Worm (Caenorhabditis elegans) whole organism, early embryonic: ENCODE data around the gene Y75B8A.63.
A peak's percentile ranks its signal among the peaks of the same experiment; 100 is the strongest.

Source experiments
- B0310.2 ChIP-seq: sonication (generic microtip); optimal IDR thresholded peaks from 2 replicates; lab custom pipeline; 2016; ENCODE audit warnings: mild to moderate bottlenecking, missing genetic modification characterization, missing compliant biosample characterization
- F13C5.2 ChIP-seq: sonication (generic microtip); optimal IDR thresholded peaks from 2 replicates; lab custom pipeline; 2017; ENCODE audit warnings: mild to moderate bottlenecking, missing genetic modification characterization, inconsistent platforms, missing compliant biosample characterization
- aly-1 ChIP-seq: sonication (generic microtip); optimal IDR thresholded peaks from 2 replicates; lab custom pipeline; 2016; ENCODE audit warnings: missing genetic modification characterization, missing compliant biosample characterization
- ama-1 ChIP-seq: fragments of 150-350 bp; optimal IDR thresholded peaks from 2 replicates; lab custom pipeline; 2014
- ceh-13 ChIP-seq: fragments of 200-800 bp; sonication (Bioruptor generic); optimal IDR thresholded peaks from 2 replicates; lab custom pipeline; 2018; ENCODE audit warnings: mild to moderate bottlenecking, missing genetic modification characterization, missing compliant biosample characterization
- ceh-36 ChIP-seq: sonication (generic microtip); optimal IDR thresholded peaks from 2 replicates; lab custom pipeline; 2016; ENCODE audit warnings: missing genetic modification characterization, inconsistent platforms, missing compliant biosample characterization
- ets-7 ChIP-seq: sonication (generic microtip); optimal IDR thresholded peaks from 2 replicates; lab custom pipeline; 2016; ENCODE audit warnings: missing genotype, missing genetic modification characterization, missing compliant biosample characterization
- flt-1 ChIP-seq: fragments of 200-800 bp; sonication (Bioruptor generic); IDR thresholded peaks from 2 replicates; pipeline ENCODE4 v1.3.6; 2022; ENCODE audit warnings: missing genetic modification characterization, missing compliant biosample characterization
- hmbx-1 ChIP-seq: sonication (generic microtip); optimal IDR thresholded peaks from 2 replicates; lab custom pipeline; 2016; ENCODE audit warnings: mild to moderate bottlenecking, missing genetic modification characterization, missing compliant biosample characterization
- hmg-4 ChIP-seq: fragments of 200-800 bp; sonication (Bioruptor generic); optimal IDR thresholded peaks from 2 replicates; lab custom pipeline; 2018; ENCODE audit warnings: mild to moderate bottlenecking, missing genetic modification characterization, missing compliant biosample characterization
- hnd-1 ChIP-seq: sonication (generic microtip); optimal IDR thresholded peaks from 2 replicates; lab custom pipeline; 2016; ENCODE audit warnings: missing genetic modification characterization, missing compliant biosample characterization
- pes-1 ChIP-seq: fragments of 200-800 bp; sonication (Bioruptor generic); IDR thresholded peaks from 2 replicates; pipeline ENCODE4 v1.3.6; 2022; ENCODE audit warnings: missing genetic modification reagents, missing genetic modification characterization, missing compliant biosample characterization
- scrt-1 ChIP-seq: fragments of 200-800 bp; sonication (Bioruptor generic); IDR thresholded peaks from 2 replicates; pipeline ENCODE4 v1.3.6; 2022; ENCODE audit warnings: missing genetic modification characterization, missing compliant biosample characterization
- sea-1 ChIP-seq: fragments of 200-800 bp; sonication (Bioruptor generic); conservative IDR thresholded peaks from 2 replicates; pipeline ENCODE4 v1.3.6; 2022; ENCODE audit warnings: missing genetic modification characterization, missing compliant biosample characterization
- tbx-11 ChIP-seq: fragments of 200-800 bp; sonication (Bioruptor generic); IDR thresholded peaks from 2 replicates; pipeline ENCODE4 v1.3.6; 2022; ENCODE audit warnings: missing genetic modification characterization, missing compliant biosample characterization
- tbx-37 ChIP-seq: fragments of 200-800 bp; sonication (Bioruptor generic); conservative IDR thresholded peaks from 2 replicates; pipeline ENCODE4 v1.3.6; 2022; ENCODE audit warnings: missing genetic modification reagents, missing genetic modification characterization, missing compliant biosample characterization
- tra-4 ChIP-seq: sonication (generic microtip); optimal IDR thresholded peaks from 2 replicates; lab custom pipeline; 2017; ENCODE audit warnings: missing genetic modification characterization, missing compliant biosample characterization

Gene Y75B8A.63

ce11 chrIII:12334268-12334667, 6.5 kb downstream of the Y75B8A.63 start:
- TF ChIP-seq pes-1 (GFP tag; lab: Robert Waterston, UW) (no peak), scrt-1 (GFP tag; lab: Robert Waterston, UW) (no peak), tbx-11 (GFP tag; lab: Robert Waterston, UW) (no peak), ets-7 (tag; lab: Kevin White, UChicago) (no peak)

- TF ChIP-seq tra-4: no peak
- no peak for TF ChIP-seq flt-1 (GFP tag; lab: Robert Waterston, UW)
- TF ChIP-seq ama-1 (lab: Kevin White, UChicago): no peak
- no peak for TF ChIP-seq B0310.2
- no peak for TF ChIP-seq tbx-37
- no peak for TF ChIP-seq hmbx-1 (tag; lab: Kevin White, UChicago)
- no peak for TF ChIP-seq ceh-13 (GFP tag; lab: Kevin White, UChicago)
- TF ChIP-seq pes-1 (GFP tag; lab: Robert Waterston, UW): no peak
- no peak for TF ChIP-seq aly-1 (tag; lab: Kevin White, UChicago)
These were observed 7.8 kb downstream of the Y75B8A.63 start for ce11 chrIII:12335400-12335994.

- TF ChIP-seq ama-1 (lab: Kevin White, UChicago) (no peak), scrt-1 (GFP tag; lab: Robert Waterston, UW) (no peak), B0310.2 (no peak), hmbx-1 (tag; lab: Kevin White, UChicago) (no peak), tbx-37 (no peak), aly-1 (tag; lab: Kevin White, UChicago) (no peak), ets-7 (tag; lab: Kevin White, UChicago) (no peak), flt-1 (GFP tag; lab: Robert Waterston, UW) (no peak), ceh-36 (tag; lab: Kevin White, UChicago) (no peak), tra-4 (no peak), ceh-13 (GFP tag; lab: Kevin White, UChicago) (no peak), pes-1 (GFP tag; lab: Robert Waterston, UW) (no peak)
These were observed 17.2 kb downstream of the Y75B8A.63 start for ce11 chrIII:12344940-12345339.

DNA sequence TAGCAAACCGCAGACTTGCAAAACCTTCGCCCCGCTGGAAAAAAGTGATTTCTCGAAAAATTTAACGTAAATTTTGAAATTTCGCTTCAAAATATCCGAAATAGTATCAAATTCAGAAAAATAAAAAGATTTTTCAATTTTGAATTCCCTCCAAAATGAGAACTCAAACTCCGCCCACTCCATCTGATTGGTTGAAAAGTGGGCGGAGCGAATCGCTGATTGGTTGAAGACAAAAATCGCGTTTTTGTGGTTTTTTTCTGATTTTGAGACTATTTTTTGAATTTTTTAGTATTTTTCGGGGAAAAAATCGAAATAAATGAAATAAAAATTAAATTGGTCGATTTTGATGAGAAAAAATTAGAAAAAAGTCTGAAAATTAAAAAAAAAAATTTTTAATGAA, 21.3 kb downstream of the Y75B8A.63 start:
- no peak for TF ChIP-seq sea-1 (GFP tag; lab: Robert Waterston, UW)

DNA sequence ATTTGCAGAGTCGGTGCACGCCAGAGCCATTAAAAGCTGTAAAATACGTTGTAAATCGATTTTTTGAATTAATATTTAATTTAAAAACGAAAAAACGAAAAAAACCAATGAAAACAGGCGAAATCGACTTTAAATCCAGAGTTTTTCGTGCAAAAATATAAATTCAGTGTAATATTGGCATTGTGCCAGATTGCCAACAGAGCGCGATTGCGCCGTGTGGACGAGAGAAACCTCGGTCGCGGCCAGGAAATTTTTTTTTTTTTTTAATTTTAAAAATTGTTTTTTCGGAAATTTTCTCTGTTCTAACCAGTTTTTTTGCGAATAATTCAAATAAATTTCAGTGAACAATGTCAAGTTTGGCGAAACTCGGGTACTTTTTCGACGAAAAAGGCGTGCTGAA, 23.6 kb downstream of the Y75B8A.63 start, which contains the start of the genes pph-4.1 and Y75B8A.31:
pph-4.1 (minus strand) TSS at position 36 of the 400 bp plus-strand sequence.
Y75B8A.31 (plus strand) TSS at position 342 of the 400 bp plus-strand sequence.
- TF ChIP-seq ceh-13 (GFP tag; lab: Kevin White, UChicago): peak; percentile 0
- TF ChIP-seq pes-1 (GFP tag; lab: Robert Waterston, UW): peak; percentile 74
- 0 out of 2 replicates have a peak, but pooled peaks have one; percentile 13 for TF ChIP-seq scrt-1 (GFP tag; lab: Robert Waterston, UW)
- no peak for TF ChIP-seq ceh-36 (tag; lab: Kevin White, UChicago)
- 0 out of 2 replicates have a peak, but pooled peaks have one; percentile 26 for TF ChIP-seq sea-1 (GFP tag; lab: Robert Waterston, UW)
- TF ChIP-seq aly-1 (tag; lab: Kevin White, UChicago): no peak
- TF ChIP-seq hmg-4: no peak
- TF ChIP-seq tbx-37: peak; percentile 87
- peak; percentile 48; the same call in 1 of the 2 replicates for TF ChIP-seq flt-1 (GFP tag; lab: Robert Waterston, UW)
- no peak for TF ChIP-seq tra-4
- TF ChIP-seq ets-7 (tag; lab: Kevin White, UChicago): no peak
- TF ChIP-seq hmbx-1 (tag; lab: Kevin White, UChicago): no peak
- no peak for TF ChIP-seq hnd-1 (tag; lab: Kevin White, UChicago)
- TF ChIP-seq B0310.2: no peak
- peak; percentile 10 for TF ChIP-seq F13C5.2 (tag; lab: Kevin White, UChicago)
- TF ChIP-seq ama-1 (lab: Kevin White, UChicago): no peak
- peak; percentile 52; the same call in 1 of the 2 replicates for TF ChIP-seq tbx-11 (GFP tag; lab: Robert Waterston, UW)

DNA sequence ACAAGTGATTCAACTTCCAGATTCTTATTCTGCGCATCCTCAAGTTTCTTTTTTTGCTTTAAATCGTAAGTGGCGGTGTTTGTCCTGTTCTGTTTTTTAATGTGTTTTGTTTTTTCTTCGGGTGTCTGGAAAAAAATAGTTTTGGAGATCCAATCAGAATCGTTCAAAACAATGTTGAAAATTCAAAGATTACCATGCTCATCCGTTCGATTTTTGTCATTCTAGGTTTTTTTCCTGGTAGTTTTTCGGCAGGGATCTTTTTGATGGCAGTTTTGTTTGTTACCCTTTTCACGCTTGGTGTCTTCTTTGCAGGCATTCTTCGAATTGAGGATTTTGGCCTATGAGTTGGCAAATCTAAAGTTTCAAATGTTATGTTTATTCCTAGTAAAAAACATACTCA, 28.8 kb downstream of the Y75B8A.63 start:
- TF ChIP-seq hmg-4 (no peak), flt-1 (GFP tag; lab: Robert Waterston, UW) (no peak), pes-1 (GFP tag; lab: Robert Waterston, UW) (no peak), aly-1 (tag; lab: Kevin White, UChicago) (no peak), ets-7 (tag; lab: Kevin White, UChicago) (no peak), hnd-1 (tag; lab: Kevin White, UChicago) (no peak), sea-1 (GFP tag; lab: Robert Waterston, UW) (no peak), ama-1 (lab: Kevin White, UChicago) (no peak), F13C5.2 (tag; lab: Kevin White, UChicago) (no peak), ceh-13 (GFP tag; lab: Kevin White, UChicago) (no peak), B0310.2 (no peak), tbx-37 (no peak), tra-4 (no peak), tbx-11 (GFP tag; lab: Robert Waterston, UW) (no peak), scrt-1 (GFP tag; lab: Robert Waterston, UW) (no peak), ceh-36 (tag; lab: Kevin White, UChicago) (no peak)

DNA sequence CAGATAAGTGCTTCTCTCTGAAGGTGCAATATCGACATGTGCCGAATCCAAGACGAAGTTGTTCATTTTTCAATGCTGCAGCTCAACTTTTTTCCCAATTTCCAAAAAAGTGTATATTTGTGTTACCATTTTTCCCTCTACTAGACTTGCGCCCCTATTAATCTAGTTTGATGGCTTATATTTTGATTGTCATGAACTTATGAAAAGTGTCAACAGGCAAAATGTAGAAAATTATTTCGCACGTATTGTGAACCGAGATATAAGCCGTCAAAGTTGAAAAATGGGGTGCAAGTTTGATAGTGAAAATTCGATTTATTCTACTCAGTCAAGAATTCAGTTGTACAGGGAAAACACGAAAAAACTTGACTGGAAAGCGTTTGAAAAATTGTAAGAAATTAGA, 30.7 kb downstream of the Y75B8A.63 start, which contains the start of gene Y75B8A.32:
Y75B8A.32 (minus strand) TSS at position 101 of the 400 bp plus-strand sequence.
- no peak for TF ChIP-seq ceh-13 (GFP tag; lab: Kevin White, UChicago)
- TF ChIP-seq tra-4: no peak
- TF ChIP-seq B0310.2: no peak
- no peak for TF ChIP-seq hnd-1 (tag; lab: Kevin White, UChicago)
- no peak for TF ChIP-seq sea-1 (GFP tag; lab: Robert Waterston, UW)

DNA sequence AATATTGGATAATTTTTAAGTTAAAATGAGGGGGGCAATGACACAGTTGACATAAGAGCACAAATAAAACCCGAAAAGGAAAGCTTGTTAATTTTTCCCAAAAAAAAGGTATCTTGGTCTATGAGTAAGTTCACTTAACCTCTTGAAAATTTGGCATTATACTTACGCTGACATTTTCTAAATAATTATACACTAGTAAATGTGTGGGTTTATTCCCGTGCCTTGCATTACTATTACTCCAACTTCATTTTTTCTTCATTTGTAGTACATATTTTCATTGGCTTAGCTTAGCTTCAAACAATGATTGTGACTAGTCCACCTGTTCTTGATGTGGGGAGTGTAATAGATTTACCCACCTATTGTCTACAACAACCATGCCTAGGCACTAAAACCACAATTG, 31.5 kb downstream of the Y75B8A.63 start, which contains the start of gene Y75B8A.34:
Y75B8A.34 (plus strand) TSS at position 301 of the 400 bp plus-strand sequence.
- TF ChIP-seq hnd-1 (tag; lab: Kevin White, UChicago) (no peak), B0310.2 (no peak), tra-4 (no peak), F13C5.2 (tag; lab: Kevin White, UChicago) (no peak), ceh-13 (GFP tag; lab: Kevin White, UChicago) (no peak), flt-1 (GFP tag; lab: Robert Waterston, UW) (no peak), ama-1 (lab: Kevin White, UChicago) (no peak), hmg-4 (no peak), tbx-37 (no peak), tbx-11 (GFP tag; lab: Robert Waterston, UW) (no peak), pes-1 (GFP tag; lab: Robert Waterston, UW) (no peak), scrt-1 (GFP tag; lab: Robert Waterston, UW) (no peak), ceh-36 (tag; lab: Kevin White, UChicago) (no peak), aly-1 (tag; lab: Kevin White, UChicago) (no peak), sea-1 (GFP tag; lab: Robert Waterston, UW) (no peak)
